Fruit fly (Drosophila melanogaster): ENCODE data around the gene Ptp36E.

The Ptp36E gene

dm6 chr2L:18140544-18140943 is 44.3 kb downstream of the Ptp36E start:
- TF ChIP-seq dl (GFP tag; optimal IDR thresholded peaks at IDR 0.05; ENCODE audit: insufficient read depth in 1 of 2, partially characterized antibody in 2 of 2): no peak
- TF ChIP-seq Dfd (GFP tag; optimal IDR thresholded peaks at IDR 0.05): peak; percentile 99

DNA sequence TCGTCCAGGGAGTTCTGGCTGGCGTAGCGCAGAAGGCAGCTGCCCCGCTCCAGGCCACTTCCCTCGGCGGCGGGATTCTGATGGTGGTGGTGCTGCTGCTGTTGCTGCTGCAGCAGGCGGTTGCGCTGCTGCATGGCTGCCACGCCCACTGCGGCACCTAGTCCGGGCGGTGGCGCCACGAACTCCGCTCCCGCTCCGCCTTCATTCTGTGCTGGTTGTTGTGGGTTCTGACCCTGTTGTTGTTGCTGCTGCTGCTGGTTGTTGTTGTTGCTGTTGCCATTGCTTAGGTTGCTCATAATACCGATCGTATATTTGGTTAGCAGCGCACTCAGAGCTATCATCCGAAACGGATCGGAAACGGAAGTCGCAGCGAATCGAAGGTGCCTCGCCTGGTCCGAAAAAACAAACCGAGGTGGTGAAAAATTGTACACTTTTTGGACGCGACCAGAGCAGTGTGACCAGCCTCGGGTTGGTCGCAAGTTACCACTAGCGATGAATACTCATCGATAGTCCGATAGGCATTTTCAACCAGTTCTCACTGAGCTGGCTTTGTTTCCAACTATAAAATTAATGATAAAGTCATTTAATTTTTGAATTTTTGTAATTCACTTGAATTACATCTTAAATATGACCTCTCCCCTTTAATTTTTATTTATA is 47.1 kb downstream of the Ptp36E start, which contains the start of gene kel:
Gene kel (minus strand): TSS at position 493 of the 657 bp plus-strand sequence.
- no peak for TF ChIP-seq brk (GFP tag; optimal IDR thresholded peaks at IDR 0.05)
- no peak for TF ChIP-seq Mio (GFP tag; optimal IDR thresholded peaks at IDR 0.05)
- no peak for TF ChIP-seq pan (optimal IDR thresholded peaks at IDR 0.05)
- peak in 1 of 2 experiments; percentile 20 for TF ChIP-seq foxo (GFP tag; optimal IDR thresholded peaks at IDR 0.05)
- TF ChIP-seq dl (GFP tag; optimal IDR thresholded peaks at IDR 0.05; ENCODE audit: insufficient read depth in 1 of 2, partially characterized antibody in 2 of 2): no peak
- TF ChIP-seq Hr78 (GFP tag; optimal IDR thresholded peaks at IDR 0.05): no peak
- no peak for TF ChIP-seq Rel (GFP tag; optimal IDR thresholded peaks at IDR 0.05)
- peak; percentile 30 for TF ChIP-seq Rel (tag; optimal IDR thresholded peaks at IDR 0.05)
- TF ChIP-seq GATAd (GFP tag; optimal IDR thresholded peaks at IDR 0.05): no peak
- peak; percentile 58 for TF ChIP-seq Sp1 (GFP tag; optimal IDR thresholded peaks at IDR 0.05)
- no peak for TF ChIP-seq Hnf4 (GFP tag; optimal IDR thresholded peaks at IDR 0.05)
- peak; percentile 19 for TF ChIP-seq Dif (GFP tag; optimal IDR thresholded peaks at IDR 0.05; ENCODE audit: partially characterized antibody)
- peak; percentile 60 for TF ChIP-seq Dfd (GFP tag; optimal IDR thresholded peaks at IDR 0.05)
- no peak for TF ChIP-seq dmrt93B (GFP tag; optimal IDR thresholded peaks at IDR 0.05)
- no peak for TF ChIP-seq dsf (GFP tag; optimal IDR thresholded peaks at IDR 0.05; ENCODE audit: borderline replicate concordance)
- no peak for TF ChIP-seq Myc (optimal IDR thresholded peaks at IDR 0.05)
- no peak for TF ChIP-seq lola (GFP tag; optimal IDR thresholded peaks at IDR 0.05)
- TF ChIP-seq CrebA (GFP tag; optimal IDR thresholded peaks at IDR 0.05; ENCODE audit: borderline replicate concordance): no peak
- TF ChIP-seq br (GFP tag; optimal IDR thresholded peaks at IDR 0.05): peak; percentile 41
- peak; percentile 84 for TF ChIP-seq Hr83 (GFP tag; optimal IDR thresholded peaks at IDR 0.05; ENCODE audit: poor library complexity, severe bottlenecking)
- peak; percentile 16 for TF ChIP-seq OdsH (GFP tag; optimal IDR thresholded peaks at IDR 0.05)
- TF ChIP-seq Abd-B (GFP tag; optimal IDR thresholded peaks at IDR 0.05): no peak
- TF ChIP-seq usp (GFP tag; optimal IDR thresholded peaks at IDR 0.05): no peak
- TF ChIP-seq h (GFP tag; optimal IDR thresholded peaks at IDR 0.05): peak; percentile 43
- peak; percentile 33 for TF ChIP-seq fru (GFP tag; optimal IDR thresholded peaks at IDR 0.05)
- TF ChIP-seq psq (GFP tag; optimal IDR thresholded peaks at IDR 0.05): peak; percentile 1
- TF ChIP-seq woc (GFP tag; optimal IDR thresholded peaks at IDR 0.05): peak; percentile 49
- TF ChIP-seq Vsx2 (GFP tag; optimal IDR thresholded peaks at IDR 0.05; ENCODE audit: partially characterized antibody): no peak
- TF ChIP-seq HLH106 (tag; optimal IDR thresholded peaks at IDR 0.05): peak; percentile 17
- no peak for TF ChIP-seq N (GFP tag; optimal IDR thresholded peaks at IDR 0.05)
- TF ChIP-seq rgr (GFP tag; optimal IDR thresholded peaks at IDR 0.05): peak; percentile 61

dm6 chr2L:18136427-18136857 is 48.4 kb downstream of the Ptp36E start:
- TF ChIP-seq pan (optimal IDR thresholded peaks at IDR 0.05): no peak
- TF ChIP-seq Myc (optimal IDR thresholded peaks at IDR 0.05): no peak
- peak; percentile 2 for TF ChIP-seq sv (GFP tag; optimal IDR thresholded peaks at IDR 0.05)
- TF ChIP-seq woc (GFP tag; optimal IDR thresholded peaks at IDR 0.05): no peak

- TF ChIP-seq sv (GFP tag; optimal IDR thresholded peaks at IDR 0.05) (no peak), Hr83 (GFP tag; optimal IDR thresholded peaks at IDR 0.05; ENCODE audit: poor library complexity, severe bottlenecking) (no peak), psq (GFP tag; optimal IDR thresholded peaks at IDR 0.05) (no peak), ey (GFP tag; optimal IDR thresholded peaks at IDR 0.05) (no peak), Hnf4 (GFP tag; optimal IDR thresholded peaks at IDR 0.05) (no peak), h (GFP tag; optimal IDR thresholded peaks at IDR 0.05) (no peak), Dif (GFP tag; optimal IDR thresholded peaks at IDR 0.05; ENCODE audit: partially characterized antibody) (no peak), lola (GFP tag; optimal IDR thresholded peaks at IDR 0.05) (no peak), dl (GFP tag; optimal IDR thresholded peaks at IDR 0.05; ENCODE audit: insufficient read depth in 1 of 2, partially characterized antibody in 2 of 2) (no peak), fru (GFP tag; optimal IDR thresholded peaks at IDR 0.05) (no peak), Mio (GFP tag; optimal IDR thresholded peaks at IDR 0.05) (no peak), br (GFP tag; optimal IDR thresholded peaks at IDR 0.05) (no peak), tai (GFP tag; optimal IDR thresholded peaks at IDR 0.05) (no peak), foxo (GFP tag; optimal IDR thresholded peaks at IDR 0.05) (no peak), CG32264 (GFP tag; optimal IDR thresholded peaks at IDR 0.05) (no peak), usp (GFP tag; optimal IDR thresholded peaks at IDR 0.05) (no peak), Myc (optimal IDR thresholded peaks at IDR 0.05) (no peak)
Measured at dm6 chr2L:18134615-18135014, 50.2 kb downstream of the Ptp36E start.
